Worm (Caenorhabditis elegans) whole organism, late embryonic: ENCODE data around the gene W05B10.6.

Source experiments
- C08G9.2 ChIP-seq: sonication (generic microtip); optimal IDR thresholded peaks from 2 replicates; lab custom pipeline; 2016; ENCODE audit warnings: mild to moderate bottlenecking, missing genetic modification characterization, moderate library complexity, missing compliant biosample characterization
- C38D4.7 ChIP-seq: fragments of 200-800 bp; sonication (Bioruptor generic); optimal IDR thresholded peaks from 2 replicates; lab custom pipeline; 2018; ENCODE audit warnings: mild to moderate bottlenecking, missing genetic modification characterization, moderate library complexity, missing compliant biosample characterization
- K02D7.2 ChIP-seq: sonication (generic microtip); optimal IDR thresholded peaks from 2 replicates; lab custom pipeline; 2017; ENCODE audit warnings: mild to moderate bottlenecking, missing genetic modification characterization, missing compliant biosample characterization
- K09A11.1 ChIP-seq: sonication (generic microtip); optimal IDR thresholded peaks from 2 replicates; lab custom pipeline; 2017; ENCODE audit warnings: antibody characterized with exemption, mild to moderate bottlenecking, missing genetic modification characterization, missing compliant biosample characterization; ENCODE audit not compliant: insufficient read depth
- ama-1 ChIP-seq: fragments of 150-350 bp; optimal IDR thresholded peaks from 2 replicates; lab custom pipeline; 2014
- ceh-18 ChIP-seq: sonication (generic microtip); optimal IDR thresholded peaks from 2 replicates; lab custom pipeline; 2016; ENCODE audit warnings: missing genetic modification characterization, missing compliant biosample characterization
- ceh-19 ChIP-seq: fragments of 200-800 bp; sonication (Bioruptor generic); optimal IDR thresholded peaks from 2 replicates; lab custom pipeline; 2018; ENCODE audit warnings: mild to moderate bottlenecking, missing genetic modification characterization, missing compliant biosample characterization
- ceh-2 ChIP-seq: sonication (generic microtip); optimal IDR thresholded peaks from 2 replicates; lab custom pipeline; 2016; ENCODE audit warnings: missing genotype, missing genetic modification characterization, missing compliant biosample characterization
- ceh-22 ChIP-seq: sonication (generic microtip); optimal IDR thresholded peaks from 2 replicates; lab custom pipeline; 2017; ENCODE audit warnings: missing biosample characterization, missing genetic modification characterization
- ceh-24 ChIP-seq: sonication (generic microtip); optimal IDR thresholded peaks from 2 replicates; lab custom pipeline; 2016; ENCODE audit warnings: mild to moderate bottlenecking, missing genetic modification characterization, missing compliant biosample characterization
- ceh-30 ChIP-seq: fragments of 150-350 bp; optimal IDR thresholded peaks from 2 replicates; lab custom pipeline; 2014; ENCODE audit warnings: missing biosample characterization, missing genetic modification characterization
- ceh-31 ChIP-seq: sonication (generic microtip); optimal IDR thresholded peaks from 2 replicates; lab custom pipeline; 2016; ENCODE audit warnings: missing genetic modification characterization, missing compliant biosample characterization
- ceh-48 ChIP-seq: sonication (generic microtip); optimal IDR thresholded peaks from 2 replicates; lab custom pipeline; 2016; ENCODE audit warnings: missing genetic modification characterization, inconsistent platforms, missing compliant biosample characterization
- ceh-9 ChIP-seq: sonication (generic microtip); optimal IDR thresholded peaks from 2 replicates; lab custom pipeline; 2016; ENCODE audit warnings: mild to moderate bottlenecking, missing genetic modification characterization, inconsistent platforms, missing compliant biosample characterization
- dve-1 ChIP-seq: sonication (generic microtip); optimal IDR thresholded peaks from 2 replicates; lab custom pipeline; 2017; ENCODE audit warnings: antibody characterized with exemption, mild to moderate bottlenecking, missing genetic modification characterization, missing compliant biosample characterization
- elt-2 ChIP-seq: sonication (generic microtip); optimal IDR thresholded peaks from 2 replicates; lab custom pipeline; 2016; ENCODE audit warnings: missing genetic modification reagents, missing genetic modification characterization, missing compliant biosample characterization
- eyg-1 ChIP-seq: sonication (generic microtip); optimal IDR thresholded peaks from 2 replicates; lab custom pipeline; 2016; ENCODE audit warnings: missing genotype, missing genetic modification characterization, missing compliant biosample characterization
- fax-1 ChIP-seq: sonication (generic microtip); optimal IDR thresholded peaks from 2 replicates; lab custom pipeline; 2016; ENCODE audit warnings: missing genotype, missing genetic modification characterization, missing compliant biosample characterization
- fkh-10 ChIP-seq: fragments of 150-350 bp; optimal IDR thresholded peaks from 2 replicates; lab custom pipeline; 2014; ENCODE audit warnings: missing biosample characterization, missing genetic modification reagents, missing genetic modification characterization
- fkh-6 ChIP-seq: sonication (generic microtip); optimal IDR thresholded peaks from 2 replicates; lab custom pipeline; 2016; ENCODE audit warnings: missing genetic modification characterization, missing compliant biosample characterization
- gmeb-2 ChIP-seq: sonication (generic microtip); optimal IDR thresholded peaks from 2 replicates; lab custom pipeline; 2016; ENCODE audit warnings: missing genetic modification characterization, inconsistent platforms, missing compliant biosample characterization
- hlh-8 ChIP-seq: sonication (generic microtip); optimal IDR thresholded peaks from 2 replicates; lab custom pipeline; 2016; ENCODE audit warnings: missing genotype, missing genetic modification characterization, missing compliant biosample characterization
- lin-11 ChIP-seq: fragments of 200-800 bp; sonication (Bioruptor generic); optimal IDR thresholded peaks from 2 replicates; lab custom pipeline; 2018; ENCODE audit warnings: mild to moderate bottlenecking, missing genetic modification characterization, missing compliant biosample characterization
- nfya-1 ChIP-seq: sonication (generic microtip); optimal IDR thresholded peaks from 2 replicates; lab custom pipeline; 2017; ENCODE audit warnings: missing genetic modification characterization, mild to moderate bottlenecking, missing compliant biosample characterization, antibody characterized with exemption, moderate library complexity
- odd-2 ChIP-seq: sonication (generic microtip); optimal IDR thresholded peaks from 2 replicates; lab custom pipeline; 2017; ENCODE audit warnings: antibody characterized with exemption, mild to moderate bottlenecking, missing genetic modification characterization, missing compliant biosample characterization
- pat-9 ChIP-seq: fragments of 200-800 bp; sonication (Bioruptor generic); optimal IDR thresholded peaks from 2 replicates; lab custom pipeline; 2018; ENCODE audit warnings: mild to moderate bottlenecking, missing genetic modification characterization, moderate library complexity, missing compliant biosample characterization
- pha-4 ChIP-seq: fragments of 150-350 bp; optimal IDR thresholded peaks from 2 replicates; lab custom pipeline; 2018; ENCODE audit warnings: missing biosample characterization, missing genetic modification reagents, missing genetic modification characterization
- ref-2 ChIP-seq: sonication (generic microtip); optimal IDR thresholded peaks from 2 replicates; lab custom pipeline; 2016; ENCODE audit warnings: missing genetic modification characterization, missing compliant biosample characterization
- rnt-1 ChIP-seq: sonication (generic microtip); optimal IDR thresholded peaks from 2 replicates; lab custom pipeline; 2016; ENCODE audit warnings: missing genetic modification characterization, missing compliant biosample characterization
- sox-2 ChIP-seq: fragments of 200-800 bp; sonication (Bioruptor generic); IDR thresholded peaks from 2 replicates; pipeline ENCODE4 v1.3.6; 2022; ENCODE audit warnings: missing genetic modification reagents, missing genetic modification characterization, missing compliant biosample characterization
- syd-9 ChIP-seq: sonication (generic microtip); optimal IDR thresholded peaks from 2 replicates; lab custom pipeline; 2016; ENCODE audit warnings: mild to moderate bottlenecking, missing genetic modification characterization, moderate library complexity, missing compliant biosample characterization
- tbx-2 ChIP-seq: sonication (generic microtip); optimal IDR thresholded peaks from 2 replicates; lab custom pipeline; 2016; ENCODE audit warnings: missing genetic modification characterization, missing compliant biosample characterization
- tbx-7 ChIP-seq: sonication (generic microtip); optimal IDR thresholded peaks from 2 replicates; lab custom pipeline; 2016; ENCODE audit warnings: missing genotype, missing genetic modification characterization, missing compliant biosample characterization
- ttx-3 ChIP-seq: sonication (generic microtip); optimal IDR thresholded peaks from 2 replicates; lab custom pipeline; 2016; ENCODE audit warnings: missing genetic modification reagents, missing genetic modification characterization, missing compliant biosample characterization
- unc-86 ChIP-seq: sonication (generic microtip); optimal IDR thresholded peaks from 2 replicates; lab custom pipeline; 2016; ENCODE audit warnings: missing genetic modification characterization, missing compliant biosample characterization
- ztf-16 ChIP-seq: sonication (generic microtip); optimal IDR thresholded peaks from 2 replicates; lab custom pipeline; 2017; ENCODE audit warnings: missing genetic modification characterization, missing compliant biosample characterization

The W05B10.6 gene

DNA sequence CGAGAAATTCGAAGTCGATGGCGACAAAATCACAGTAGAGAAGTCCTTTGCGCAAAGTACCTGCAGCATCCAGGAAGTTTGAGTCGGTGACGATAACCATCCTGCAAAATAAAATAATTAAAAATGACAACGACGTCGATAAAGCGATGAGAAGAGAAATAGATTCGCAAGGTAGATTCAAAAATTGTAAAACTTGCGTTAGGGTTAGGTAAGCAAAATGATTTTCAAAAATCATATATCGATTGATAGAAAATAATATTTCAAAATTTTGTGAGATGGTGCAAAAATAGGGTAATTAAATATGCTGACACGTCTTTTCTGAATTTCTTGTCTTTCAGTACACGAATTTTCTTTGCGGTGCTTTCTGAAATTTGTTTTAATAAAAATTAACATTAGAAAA is 37.1 kb upstream of the W05B10.6 start, which contains the start of gene parn-1:
parn-1 (minus strand) TSS at position 101 of the 400 bp plus-strand sequence.
- TF ChIP-seq ref-2 (tag; lab: Kevin White, UChicago) (no peak), odd-2 (tag; lab: Kevin White, UChicago) (no peak), ceh-22 (tag; lab: Kevin White, UChicago) (no peak), tbx-7 (tag; lab: Kevin White, UChicago) (no peak), ceh-30 (no peak), sox-2 (GFP tag; lab: Robert Waterston, UW) (no peak), gmeb-2 (tag; lab: Kevin White, UChicago) (no peak), ceh-18 (tag; lab: Kevin White, UChicago) (no peak), K09A11.1 (no peak), syd-9 (tag; lab: Kevin White, UChicago) (no peak), pha-4 (no peak), fkh-6 (tag; lab: Kevin White, UChicago) (no peak), ceh-19 (GFP tag; lab: Kevin White, UChicago) (no peak), unc-86 (tag; lab: Kevin White, UChicago) (no peak), eyg-1 (tag; lab: Kevin White, UChicago) (no peak), C08G9.2 (no peak), rnt-1 (tag; lab: Kevin White, UChicago) (no peak), fkh-10 (no peak), hlh-8 (tag; lab: Kevin White, UChicago) (no peak)

DNA sequence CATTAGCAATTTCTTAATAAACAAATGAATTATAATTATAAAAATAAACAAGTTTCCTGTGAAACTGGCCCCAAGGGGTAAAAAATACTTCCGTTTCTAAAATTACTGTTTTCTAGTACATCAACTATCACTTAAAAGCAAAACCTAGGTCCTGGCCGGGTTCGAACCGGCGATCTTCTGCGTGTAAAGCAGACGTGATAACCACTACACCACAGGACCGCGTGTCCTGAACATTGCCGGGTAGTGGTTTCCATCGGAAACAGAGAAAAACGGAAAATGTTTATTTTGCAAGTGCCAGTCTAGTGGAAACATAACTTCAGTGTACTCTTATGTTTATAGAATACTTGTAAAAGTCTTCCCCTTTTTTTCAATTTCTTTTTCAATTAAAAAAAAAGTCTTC is 25.2 kb upstream of the W05B10.6 start:
- no peak for TF ChIP-seq elt-2
- TF ChIP-seq C38D4.7 (GFP tag; lab: Kevin White, UChicago), result no peak
- TF ChIP-seq ama-1 (lab: Kevin White, UChicago), result no peak
- no peak for TF ChIP-seq ceh-9 (tag; lab: Kevin White, UChicago)
- TF ChIP-seq dve-1, result no peak
- no peak for TF ChIP-seq ceh-18 (tag; lab: Kevin White, UChicago)
- TF ChIP-seq fax-1 (tag; lab: Kevin White, UChicago), result no peak
- TF ChIP-seq lin-11, result no peak
- no peak for TF ChIP-seq pat-9
- no peak for TF ChIP-seq C08G9.2
- TF ChIP-seq ztf-16 (tag; lab: Kevin White, UChicago), result no peak
- TF ChIP-seq tbx-2, result no peak

DNA sequence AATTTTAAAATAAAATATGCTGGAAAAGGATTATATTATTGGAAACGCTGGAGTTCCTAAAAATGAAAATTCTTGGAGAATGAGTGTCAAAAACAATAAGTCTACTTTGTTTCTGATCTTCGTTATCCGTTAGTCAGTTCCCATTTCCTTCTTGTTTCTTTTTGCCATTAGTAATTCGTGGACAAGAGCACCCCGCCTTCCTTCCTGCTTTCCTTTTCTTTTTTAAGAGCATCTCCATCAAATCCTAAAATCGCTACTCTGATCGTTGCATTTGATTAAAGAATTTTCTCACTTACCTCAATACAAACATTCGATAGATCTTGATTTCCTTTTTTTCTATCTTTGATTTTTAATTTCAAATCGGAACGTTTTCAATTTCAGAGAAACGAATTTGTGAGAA is 21.8 kb upstream of the W05B10.6 start, which contains the start of gene frpr-15:
frpr-15 (plus strand) TSS at position 301 of the 400 bp plus-strand sequence.
- TF ChIP-seq tbx-2 (no peak), ceh-48 (tag; lab: Kevin White, UChicago) (no peak), ceh-24 (tag; lab: Kevin White, UChicago) (no peak), ceh-2 (no peak)

DNA sequence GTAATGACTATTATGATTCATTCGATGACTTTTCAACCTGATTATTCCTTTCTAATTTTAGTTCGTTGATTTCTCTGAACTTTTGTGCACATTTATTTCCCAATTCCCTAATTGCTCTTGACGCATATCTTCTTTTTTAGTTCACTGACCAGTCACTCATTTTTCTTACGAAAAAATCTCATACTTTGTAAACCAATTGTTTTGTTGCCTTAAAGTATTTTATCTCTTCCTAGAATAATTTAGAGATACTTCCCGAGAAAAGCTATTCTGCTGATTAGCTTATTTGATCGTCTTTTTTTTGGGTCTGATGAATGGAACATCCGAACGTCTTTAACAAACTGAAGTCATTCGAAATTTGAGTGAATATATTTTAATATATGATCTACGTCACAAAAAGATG is 21.2 kb upstream of the W05B10.6 start:
- TF ChIP-seq fax-1 (tag; lab: Kevin White, UChicago) (no peak), ceh-31 (no peak)

DNA sequence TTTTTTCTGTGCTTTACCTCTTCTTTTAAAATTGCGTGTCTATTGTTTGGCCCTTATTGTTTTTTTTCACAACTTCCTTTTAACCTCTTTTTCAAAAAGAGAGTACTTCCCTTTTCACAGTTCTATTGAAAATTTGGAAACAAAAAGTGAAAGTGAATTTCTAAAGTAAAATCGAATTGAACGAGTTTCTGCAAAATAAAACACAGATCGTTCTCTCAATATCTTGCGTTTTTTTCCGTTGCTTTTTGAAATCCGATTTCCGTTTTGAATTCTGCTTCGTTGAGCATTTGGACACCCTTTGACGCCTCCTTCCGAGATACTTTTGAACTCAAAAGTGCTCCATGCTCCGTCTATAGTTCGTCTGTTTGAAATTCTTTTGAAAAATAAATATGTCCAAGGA is 18.3 kb upstream of the W05B10.6 start:
- TF ChIP-seq nfya-1 (tag; lab: Kevin White, UChicago) (no peak), ttx-3 (tag; lab: Kevin White, UChicago) (no peak), K02D7.2 (tag; lab: Kevin White, UChicago) (no peak)
